Worm (Caenorhabditis elegans) whole organism, young adult: Measurements from ENCODE around the gene ZK792.5.

Experiments
- B0019.2 ChIP-seq: fragments of 200-800 bp; sonication (Bioruptor generic); conservative IDR thresholded peaks from 2 replicates; pipeline ENCODE4 v1.3.6; 2022; ENCODE audit warnings: missing genetic modification reagents, missing genetic modification characterization, missing compliant biosample characterization
- D2030.7 ChIP-seq: fragments of 200-800 bp; sonication (Bioruptor generic); IDR thresholded peaks from 2 replicates; pipeline ENCODE4 v1.3.6; 2022; ENCODE audit warnings: missing genetic modification reagents, missing genetic modification characterization, missing compliant biosample characterization
- F22D6.2 ChIP-seq: sonication (generic microtip); optimal IDR thresholded peaks from 2 replicates; lab custom pipeline; 2016; ENCODE audit warnings: mild to moderate bottlenecking, missing genetic modification characterization, missing compliant biosample characterization
- F37B4.10 ChIP-seq: fragments of 200-800 bp; sonication (Bioruptor generic); IDR thresholded peaks from 2 replicates; pipeline ENCODE4 v1.3.6; 2022; ENCODE audit warnings: missing genetic modification characterization, missing compliant biosample characterization
- F52B5.7 ChIP-seq: sonication (generic microtip); optimal IDR thresholded peaks from 2 replicates; lab custom pipeline; 2016; ENCODE audit warnings: mild to moderate bottlenecking, missing genetic modification characterization, missing compliant biosample characterization
- F57A8.1 ChIP-seq: fragments of 200-800 bp; sonication (Bioruptor generic); optimal IDR thresholded peaks from 2 replicates; lab custom pipeline; 2018; ENCODE audit warnings: mild to moderate bottlenecking, missing genetic modification characterization, moderate library complexity, missing compliant biosample characterization
- F57C9.4 ChIP-seq: sonication (generic microtip); optimal IDR thresholded peaks from 2 replicates; lab custom pipeline; 2017; ENCODE audit warnings: mild to moderate bottlenecking, missing genetic modification characterization, missing compliant biosample characterization
- K12H6.12 ChIP-seq: fragments of 200-800 bp; sonication (Bioruptor generic); optimal IDR thresholded peaks from 2 replicates; lab custom pipeline; 2018; ENCODE audit warnings: mild to moderate bottlenecking, missing genetic modification characterization, missing compliant biosample characterization
- Y79H2A.3 ChIP-seq: fragments of 200-800 bp; sonication (Bioruptor generic); conservative IDR thresholded peaks from 2 replicates; pipeline ENCODE4 v1.3.6; 2022; ENCODE audit warnings: missing genetic modification reagents, missing genetic modification characterization, missing compliant biosample characterization
- Y95B8A.8 ChIP-seq: fragments of 200-800 bp; sonication (Bioruptor generic); IDR thresholded peaks from 2 replicates; pipeline ENCODE4 v1.3.6; 2022; ENCODE audit warnings: missing genetic modification reagents, missing genetic modification characterization, missing compliant biosample characterization
- ZK185.1 ChIP-seq: sonication (generic microtip); optimal IDR thresholded peaks from 2 replicates; lab custom pipeline; 2016; ENCODE audit warnings: mild to moderate bottlenecking, missing genetic modification characterization, missing compliant biosample characterization; ENCODE audit not compliant: poor library complexity, severe bottlenecking
- akir-1 ChIP-seq: fragments of 200-800 bp; sonication (Bioruptor generic); optimal IDR thresholded peaks from 2 replicates; lab custom pipeline; 2018; ENCODE audit warnings: mild to moderate bottlenecking, missing genetic modification characterization, moderate library complexity, missing compliant biosample characterization
- atf-7 ChIP-seq: sonication (generic microtip); optimal IDR thresholded peaks from 2 replicates; lab custom pipeline; 2017; ENCODE audit warnings: mild to moderate bottlenecking, missing genetic modification characterization, missing compliant biosample characterization
- attf-3 ChIP-seq: fragments of 200-800 bp; sonication (Bioruptor generic); conservative IDR thresholded peaks from 2 replicates; pipeline ENCODE4 v1.3.6; 2022; ENCODE audit warnings: missing genetic modification reagents, missing genetic modification characterization, missing compliant biosample characterization
- attf-5 ChIP-seq: fragments of 200-800 bp; sonication (Bioruptor generic); optimal IDR thresholded peaks from 2 replicates; lab custom pipeline; 2018; ENCODE audit warnings: mild to moderate bottlenecking, missing genetic modification characterization, missing compliant biosample characterization
- ceh-27 ChIP-seq: fragments of 200-800 bp; sonication (Bioruptor generic); optimal IDR thresholded peaks from 2 replicates; lab custom pipeline; 2018; ENCODE audit warnings: mild to moderate bottlenecking, missing genetic modification characterization, moderate library complexity, missing compliant biosample characterization
- die-1 ChIP-seq: sonication (generic microtip); optimal IDR thresholded peaks from 2 replicates; lab custom pipeline; 2016; ENCODE audit warnings: missing genotype, mild to moderate bottlenecking, missing genetic modification characterization, missing compliant biosample characterization
- dpl-1 ChIP-seq: fragments of 150-350 bp; optimal IDR thresholded peaks from 2 replicates; lab custom pipeline; 2014; ENCODE audit warnings: missing biosample characterization, missing genetic modification reagents, missing genetic modification characterization
- egl-18 ChIP-seq: fragments of 200-800 bp; sonication (Bioruptor generic); IDR thresholded peaks from 2 replicates; pipeline ENCODE4 v1.3.6; 2022; ENCODE audit warnings: missing genetic modification reagents, missing genetic modification characterization, missing compliant biosample characterization
- fkh-3 ChIP-seq: sonication (generic microtip); optimal IDR thresholded peaks from 2 replicates; lab custom pipeline; 2016; ENCODE audit warnings: mild to moderate bottlenecking, missing genetic modification characterization, missing compliant biosample characterization
- hmg-1.2 ChIP-seq: fragments of 200-800 bp; sonication (Bioruptor generic); IDR thresholded peaks from 2 replicates; pipeline ENCODE4 v1.3.6; 2022; ENCODE audit warnings: missing genetic modification reagents, missing genetic modification characterization, missing compliant biosample characterization
- lag-1 ChIP-seq: fragments of 200-800 bp; sonication (Bioruptor generic); IDR thresholded peaks from 2 replicates; pipeline ENCODE4 v1.3.6; 2022; ENCODE audit warnings: missing genetic modification reagents, missing genetic modification characterization, missing compliant biosample characterization
- let-607 ChIP-seq, 2 experiments: fragments of 200-800 bp in 1 of 2; sonication (Bioruptor generic) in 1 of 2; sonication (generic microtip) in 1 of 2; optimal IDR thresholded peaks; 2 replicates each; lab custom pipeline; 2016 to 2018; ENCODE audit warnings: mild to moderate bottlenecking in 2 of 2, missing compliant biosample characterization in 2 of 2, missing genetic modification characterization in 2 of 2, moderate library complexity in 2 of 2, missing genotype in 1 of 2
- lin-26 ChIP-seq: fragments of 200-800 bp; sonication (Bioruptor generic); IDR thresholded peaks from 2 replicates; pipeline ENCODE4 v1.3.6; 2022; ENCODE audit warnings: missing genetic modification reagents, missing genetic modification characterization, missing compliant biosample characterization
- lin-35 ChIP-seq, 3 experiments: fragments of 150-350 bp in 2 of 3; sonication (generic microtip) in 1 of 3; optimal IDR thresholded peaks; 2 replicates each; lab custom pipeline; 2014 to 2018; ENCODE audit warnings: missing biosample characterization in 3 of 3, missing genetic modification characterization in 3 of 3, missing genetic modification reagents in 3 of 3
- mel-28 ChIP-seq: sonication (generic microtip); optimal IDR thresholded peaks from 2 replicates; lab custom pipeline; 2016; ENCODE audit warnings: borderline replicate concordance, mild to moderate bottlenecking, missing genetic modification characterization, missing compliant biosample characterization
- pha-4 ChIP-seq: fragments of 150-350 bp; sonication (generic microtip); optimal IDR thresholded peaks from 2 replicates; lab custom pipeline; 2014; ENCODE audit warnings: missing biosample characterization, missing genetic modification reagents, missing genetic modification characterization
- snpc-1.3 ChIP-seq: sonication (generic microtip); optimal IDR thresholded peaks from 2 replicates; lab custom pipeline; 2017; ENCODE audit warnings: missing genetic modification characterization, mild to moderate bottlenecking, missing compliant biosample characterization, antibody characterized with exemption, moderate library complexity, missing genotype, missing genetic modification reagents; ENCODE audit not compliant: insufficient read depth
- sptf-2 ChIP-seq: fragments of 200-800 bp; sonication (Bioruptor generic); optimal IDR thresholded peaks from 2 replicates; lab custom pipeline; 2018; ENCODE audit warnings: mild to moderate bottlenecking, missing genetic modification characterization, missing compliant biosample characterization
- zfh-2 ChIP-seq: fragments of 200-800 bp; sonication (Bioruptor generic); conservative IDR thresholded peaks from 2 replicates; pipeline ENCODE4 v1.3.6; 2022; ENCODE audit warnings: missing genetic modification reagents, missing genetic modification characterization, missing compliant biosample characterization
- ztf-22 ChIP-seq: fragments of 200-800 bp; sonication (Bioruptor generic); optimal IDR thresholded peaks from 2 replicates; lab custom pipeline; 2018; ENCODE audit warnings: mild to moderate bottlenecking, missing genetic modification characterization, moderate library complexity, missing compliant biosample characterization
- ztf-26 ChIP-seq: sonication (generic microtip); optimal IDR thresholded peaks from 2 replicates; lab custom pipeline; 2017; ENCODE audit warnings: missing genetic modification characterization, missing compliant biosample characterization

ZK792.5 gene

ce11 chrIV:11717094-11717876, 29.4 kb upstream of the ZK792.5 start:
- TF ChIP-seq hmg-1.2 (GFP tag; lab: Robert Waterston, UW): peak; percentile 22; the same call in 1 of the 2 replicates
- no peak for TF ChIP-seq F22D6.2 (tag; lab: Kevin White, UChicago)

- no peak for TF ChIP-seq Y95B8A.8 (GFP tag; lab: Robert Waterston, UW)
- no peak for TF ChIP-seq F52B5.7 (tag; lab: Kevin White, UChicago)
- no peak for TF ChIP-seq F57A8.1 (GFP tag; lab: Kevin White, UChicago)
- TF ChIP-seq ztf-22: no peak
- no peak for TF ChIP-seq B0019.2 (GFP tag; lab: Robert Waterston, UW)
- TF ChIP-seq K12H6.12: no peak
- TF ChIP-seq F57C9.4: no peak
- TF ChIP-seq dpl-1 (GFP tag; lab: Kevin White, UChicago): no peak
- TF ChIP-seq Y79H2A.3 (GFP tag; lab: Robert Waterston, UW): no peak
- TF ChIP-seq mel-28 (tag; lab: Kevin White, UChicago): no peak
- no peak for TF ChIP-seq fkh-3 (tag; lab: Kevin White, UChicago)
- no peak for TF ChIP-seq lin-26 (GFP tag; lab: Robert Waterston, UW)
Observed at ce11 chrIV:11716414-11716813, 28.5 kb upstream of the ZK792.5 start.

ce11 chrIV:11714739-11715138, 26.8 kb upstream of the ZK792.5 start, which contains the start of gene magi-1:
TSS of gene magi-1 (plus strand) at chrIV:11715039.
- TF ChIP-seq let-607 (tag; optimal IDR thresholded peaks at IDR 0.05; lab: Kevin White, UChicago) (no peak), ceh-27 (GFP tag; lab: Kevin White, UChicago) (no peak), F37B4.10 (GFP tag; lab: Robert Waterston, UW) (no peak), hmg-1.2 (GFP tag; lab: Robert Waterston, UW) (no peak), attf-5 (GFP tag; lab: Kevin White, UChicago) (no peak), egl-18 (GFP tag; lab: Robert Waterston, UW) (no peak), atf-7 (no peak), ZK185.1 (tag; lab: Kevin White, UChicago) (no peak), zfh-2 (GFP tag; lab: Robert Waterston, UW) (no peak), K12H6.12 (no peak), ztf-26 (tag; lab: Kevin White, UChicago) (no peak)

- TF ChIP-seq lag-1 (GFP tag; lab: Robert Waterston, UW) (no peak), snpc-1.3 (tag; lab: Kevin White, UChicago) (no peak), lin-35 (GFP tag; optimal IDR thresholded peaks at IDR 0.05; lab: Kevin White, UChicago) (no peak), pha-4 (tag; lab: Kevin White, UChicago) (no peak), sptf-2 (GFP tag; lab: Kevin White, UChicago) (no peak), attf-3 (GFP tag; lab: Robert Waterston, UW) (no peak), die-1 (tag; lab: Kevin White, UChicago) (no peak), akir-1 (GFP tag; lab: Kevin White, UChicago) (no peak), Y79H2A.3 (GFP tag; lab: Robert Waterston, UW) (no peak), D2030.7 (GFP tag; lab: Robert Waterston, UW) (no peak), fkh-3 (tag; lab: Kevin White, UChicago) (no peak), F37B4.10 (GFP tag; lab: Robert Waterston, UW) (no peak), zfh-2 (GFP tag; lab: Robert Waterston, UW) (no peak)
Observed at ce11 chrIV:11713289-11713688, 25.4 kb upstream of the ZK792.5 start.
